Fruit fly (Drosophila melanogaster): ENCODE data around the gene intr.
"Not testable (repeated sequence)": the region's sequence is repeated elsewhere in the genome, so short reads cannot be mapped to it uniquely, and the experiment has no call there.

Gene intr

dm6 chr3R:28790222-28790621, at the start of gene intr:
Gene intr, plus strand, starts transcription at chr3R:28790522.
- TF ChIP-seq Sin3A (optimal IDR thresholded peaks at IDR 0.05) (no peak), Myc (optimal IDR thresholded peaks at IDR 0.05) (no peak), ttk (optimal IDR thresholded peaks at IDR 0.05) (no peak), h (optimal IDR thresholded peaks at IDR 0.05) (no peak), insv (optimal IDR thresholded peaks at IDR 0.05) (no peak), psq (optimal IDR thresholded peaks at IDR 0.05) (no peak)

DNA sequence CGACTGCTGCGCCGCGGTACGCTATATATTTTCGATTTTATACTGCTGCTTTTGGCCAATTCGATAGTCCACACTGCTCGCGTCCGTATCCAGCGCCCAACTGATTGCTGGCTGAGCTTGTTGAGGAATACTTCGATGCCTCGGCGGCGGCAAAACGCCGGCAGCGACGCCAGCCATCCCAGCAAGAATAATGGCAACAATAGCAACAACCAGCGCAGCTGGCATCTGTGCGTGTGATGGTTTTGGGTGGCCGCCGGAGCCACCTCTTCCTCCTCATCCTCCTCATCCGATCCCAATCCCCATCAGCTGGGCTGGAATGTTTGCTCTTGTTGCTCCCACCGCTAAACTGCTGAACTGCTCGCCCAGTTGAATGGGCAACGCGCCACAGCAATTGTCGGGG, 45.6 kb upstream of the intr start, which contains the start of gene AstA-R2:
AstA-R2 (minus strand) TSS at position 101 of the 400 bp plus-strand sequence.
- TF ChIP-seq insv (optimal IDR thresholded peaks at IDR 0.05) (no peak), Sin3A (optimal IDR thresholded peaks at IDR 0.05) (no peak), Myc (optimal IDR thresholded peaks at IDR 0.05) (no peak), h (optimal IDR thresholded peaks at IDR 0.05) (no peak), ttk (optimal IDR thresholded peaks at IDR 0.05) (no peak), psq (optimal IDR thresholded peaks at IDR 0.05) (no peak)

DNA sequence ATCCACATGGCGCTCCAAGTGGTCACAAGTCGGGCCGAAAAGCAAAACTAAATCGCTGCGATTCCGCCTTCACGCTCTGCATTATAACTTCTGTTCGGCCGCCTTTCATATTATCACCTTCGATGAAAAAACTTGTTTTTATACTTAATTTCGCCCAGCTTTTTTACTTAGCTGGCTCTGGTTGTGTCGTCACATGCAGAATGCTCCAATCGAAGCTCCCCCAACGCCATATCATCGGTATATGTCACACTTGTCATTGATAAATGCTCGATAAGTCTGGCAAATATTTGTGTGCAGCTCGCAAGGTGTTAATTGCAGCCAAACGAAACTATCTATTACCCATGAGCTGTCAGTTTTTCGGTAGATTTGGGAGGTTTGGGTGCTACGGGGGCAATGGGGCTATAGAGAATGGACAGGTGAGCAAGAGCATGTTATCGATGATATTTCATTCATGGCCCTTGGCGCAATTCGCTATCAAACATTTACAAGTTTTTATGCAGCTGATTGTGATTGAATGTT, 38.7 kb upstream of the intr start, which contains the start of gene CG10000:
CG10000 (minus strand) TSS at position 51 of the 519 bp plus-strand sequence.
- no peak for TF ChIP-seq ttk (optimal IDR thresholded peaks at IDR 0.05)
- no peak for TF ChIP-seq insv (optimal IDR thresholded peaks at IDR 0.05)
- TF ChIP-seq Sin3A (optimal IDR thresholded peaks at IDR 0.05): no peak
- no peak for TF ChIP-seq Myc (optimal IDR thresholded peaks at IDR 0.05)
- no peak for TF ChIP-seq psq (optimal IDR thresholded peaks at IDR 0.05)
- no peak for TF ChIP-seq h (optimal IDR thresholded peaks at IDR 0.05)

dm6 chr3R:28756879-28757278, 33.4 kb upstream of the intr start, which contains the start of gene CG9997:
Gene CG9997, minus strand, starts transcription at chr3R:28756979.
- TF ChIP-seq Myc (optimal IDR thresholded peaks at IDR 0.05) (no peak), insv (optimal IDR thresholded peaks at IDR 0.05) (no peak), h (optimal IDR thresholded peaks at IDR 0.05) (no peak), psq (optimal IDR thresholded peaks at IDR 0.05) (no peak), Sin3A (optimal IDR thresholded peaks at IDR 0.05) (no peak), ttk (optimal IDR thresholded peaks at IDR 0.05) (no peak)

DNA sequence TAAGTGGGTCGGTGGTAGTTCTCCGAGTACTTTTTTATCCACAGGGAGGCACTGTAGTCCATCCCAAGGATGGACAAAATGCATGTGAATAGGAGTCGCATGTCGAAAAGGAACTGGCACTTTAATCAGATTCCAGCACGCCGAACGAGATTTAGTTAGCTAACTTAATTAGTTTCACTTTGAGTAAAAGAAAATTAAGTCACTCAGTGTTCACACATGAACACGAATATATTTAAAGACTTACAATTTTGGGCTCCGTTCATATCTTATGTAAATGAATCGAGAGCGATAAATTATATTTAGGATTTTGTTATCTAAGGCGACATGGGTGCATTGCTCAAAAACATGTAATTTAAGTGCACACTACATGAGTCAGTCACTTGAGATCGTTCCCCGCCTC, 32.2 kb upstream of the intr start, which contains the start of gene aqrs:
aqrs (minus strand) TSS at position 101 of the 400 bp plus-strand sequence.
- not testable (repeated sequence) for TF ChIP-seq insv, psq, Myc (optimal IDR thresholded peaks at IDR 0.05)

DNA sequence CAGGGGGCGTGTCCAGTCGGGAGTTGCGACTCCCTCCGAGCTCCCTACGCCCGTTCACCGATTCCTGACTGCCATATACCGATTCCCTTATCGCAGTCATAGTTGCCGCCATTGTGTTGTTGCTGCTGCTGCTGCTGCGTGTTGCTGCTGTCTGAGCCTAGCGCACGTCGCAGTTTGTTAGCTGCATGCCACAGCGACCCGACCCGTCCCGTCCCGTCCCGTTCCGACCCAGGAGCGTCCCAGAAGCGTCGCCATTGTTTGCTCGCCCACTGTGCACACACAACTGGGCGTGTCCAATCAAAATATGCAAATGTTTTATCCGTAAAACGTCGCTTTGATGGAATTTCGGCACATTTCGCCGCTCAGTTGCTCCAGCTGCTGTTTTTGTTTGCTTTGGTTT, 14.6 kb upstream of the intr start:
- TF ChIP-seq insv (optimal IDR thresholded peaks at IDR 0.05) (no peak), Sin3A (optimal IDR thresholded peaks at IDR 0.05) (no peak)

dm6 chr3R:28789317-28789716, 1.0 kb upstream of the intr start, which contains the start of gene CG34295:
Gene CG34295, plus strand, starts transcription at chr3R:28789617.
- no peak for TF ChIP-seq Sin3A (optimal IDR thresholded peaks at IDR 0.05)
- no peak for TF ChIP-seq insv (optimal IDR thresholded peaks at IDR 0.05)
- no peak for TF ChIP-seq Myc (optimal IDR thresholded peaks at IDR 0.05)

DNA sequence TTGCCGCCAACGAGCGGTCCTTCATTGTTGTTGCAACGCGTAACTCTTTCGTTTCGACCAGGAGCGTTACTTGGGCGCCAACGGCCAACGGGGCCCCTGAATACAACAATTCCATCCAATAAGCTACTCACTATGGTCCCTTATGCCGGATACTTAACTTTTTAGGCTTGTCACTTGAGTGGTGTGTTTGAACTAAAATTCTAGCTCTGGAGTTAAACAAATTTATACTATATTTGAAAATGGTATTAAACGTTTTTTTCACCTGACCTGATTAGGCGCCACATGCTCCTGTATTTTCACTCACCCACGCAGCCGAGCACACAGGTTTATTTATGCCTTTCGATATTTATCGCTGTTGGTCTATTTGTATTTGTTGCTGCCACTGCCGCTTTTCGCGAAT, 14.8 kb downstream of the intr start:
- TF ChIP-seq insv (optimal IDR thresholded peaks at IDR 0.05) (no peak), ttk (optimal IDR thresholded peaks at IDR 0.05) (no peak), Myc (optimal IDR thresholded peaks at IDR 0.05) (no peak), Sin3A (optimal IDR thresholded peaks at IDR 0.05) (no peak), h (optimal IDR thresholded peaks at IDR 0.05) (no peak)

DNA sequence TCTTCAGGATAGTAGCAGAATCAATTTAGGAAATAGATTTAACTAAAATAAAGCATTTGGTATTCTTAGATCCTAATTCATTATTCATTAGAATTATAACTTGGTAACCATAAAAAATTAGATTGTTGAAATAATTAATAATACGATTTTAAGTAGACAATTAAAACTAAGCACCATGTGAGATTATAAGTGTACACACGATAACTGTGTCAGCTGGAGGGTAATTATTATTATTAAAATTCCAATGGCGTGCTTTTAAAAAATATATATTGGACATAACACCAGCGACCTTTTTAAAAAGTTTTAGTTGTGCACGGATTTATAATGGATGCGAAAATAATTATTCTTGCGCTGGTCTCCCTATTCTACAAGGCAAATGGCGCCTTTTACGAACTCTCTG, 16.1 kb downstream of the intr start, which contains the start of gene CheB98a:
CheB98a (plus strand) TSS at position 301 of the 400 bp plus-strand sequence.
- TF ChIP-seq h (optimal IDR thresholded peaks at IDR 0.05): no peak
- no peak for TF ChIP-seq Sin3A (optimal IDR thresholded peaks at IDR 0.05)
- TF ChIP-seq psq (optimal IDR thresholded peaks at IDR 0.05): no peak
- no peak for TF ChIP-seq Myc (optimal IDR thresholded peaks at IDR 0.05)
- no peak for TF ChIP-seq ttk (optimal IDR thresholded peaks at IDR 0.05)
- no peak for TF ChIP-seq insv (optimal IDR thresholded peaks at IDR 0.05)

DNA sequence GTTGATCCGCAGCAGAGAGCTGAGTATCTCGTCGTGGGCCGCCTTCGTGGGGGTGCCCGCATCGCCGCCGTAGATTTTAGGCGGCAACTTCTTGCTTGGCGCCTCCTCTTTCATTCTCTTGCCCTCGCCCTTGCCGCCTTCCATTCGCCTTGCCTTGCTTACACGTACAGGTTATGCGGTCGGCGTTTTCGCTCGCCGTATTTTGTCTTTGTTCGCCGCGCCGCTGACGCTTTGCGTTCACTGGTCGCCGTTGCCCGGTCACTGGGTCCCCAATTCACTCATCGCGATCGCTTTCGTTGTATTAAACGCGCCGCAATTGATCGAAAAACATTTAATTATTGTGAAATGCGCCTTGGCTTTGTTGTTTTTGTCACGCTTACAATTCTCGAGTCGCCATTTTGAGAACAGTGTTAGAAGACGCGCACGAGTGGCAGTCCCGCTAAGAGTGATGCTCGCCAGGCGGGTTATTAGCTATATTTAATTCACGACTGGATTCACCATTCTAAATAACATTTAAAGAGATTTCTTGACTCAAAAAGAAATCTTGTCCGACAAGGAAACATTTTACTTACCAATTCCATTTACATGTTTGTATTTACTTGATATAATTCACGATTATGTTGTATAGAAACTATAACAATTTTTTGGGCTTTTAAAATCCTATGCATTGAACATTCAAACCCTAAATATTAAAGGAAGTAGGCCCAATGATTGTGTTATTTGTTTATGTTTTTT, 20.8 kb downstream of the intr start, which contains the start of gene wdn:
wdn (minus strand) TSS at position 396 of the 735 bp plus-strand sequence.
- no peak for TF ChIP-seq h (optimal IDR thresholded peaks at IDR 0.05)
- TF ChIP-seq ttk (optimal IDR thresholded peaks at IDR 0.05): no peak
- no peak for TF ChIP-seq psq (optimal IDR thresholded peaks at IDR 0.05)
- TF ChIP-seq Sin3A (optimal IDR thresholded peaks at IDR 0.05): no peak
- TF ChIP-seq insv (optimal IDR thresholded peaks at IDR 0.05): no peak
- TF ChIP-seq Myc (optimal IDR thresholded peaks at IDR 0.05): no peak

- TF ChIP-seq ttk (optimal IDR thresholded peaks at IDR 0.05): no peak
- no peak for TF ChIP-seq Sin3A (optimal IDR thresholded peaks at IDR 0.05)
- TF ChIP-seq insv (optimal IDR thresholded peaks at IDR 0.05): no peak
Measured at dm6 chr3R:28811677-28812465, 21.5 kb downstream of the intr start, which contains the start of gene Prp39. Gene Prp39, plus strand, starts transcription at chr3R:28812102.

Data from Kc167 (cell line).